Fruit fly (Drosophila melanogaster): ENCODE results near the gene CG6769.

DNA sequence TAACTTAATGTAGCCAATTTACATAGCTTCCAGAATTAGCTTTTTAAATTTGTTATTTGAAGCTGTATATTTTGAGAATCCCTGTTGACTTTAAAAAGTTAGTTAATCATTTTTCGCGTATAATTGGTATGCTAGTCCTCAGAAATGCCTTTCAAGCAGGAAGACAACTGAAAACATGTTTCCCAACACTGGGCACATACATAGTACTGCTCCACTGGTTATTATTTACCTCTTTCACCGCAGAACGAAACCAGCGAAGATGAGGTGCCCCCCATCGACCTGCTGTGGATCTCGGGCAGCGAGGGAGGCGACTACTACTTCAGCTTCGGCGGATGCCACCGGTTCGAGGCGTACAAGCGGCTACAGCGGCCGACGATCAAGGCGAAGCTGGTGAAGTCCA is 3.0 kb upstream of the CG6769 start:
- TF ChIP-seq usp (GFP tag; optimal IDR thresholded peaks at IDR 0.05): no peak
- TF ChIP-seq br (GFP tag; optimal IDR thresholded peaks at IDR 0.05): no peak
- TF ChIP-seq woc (GFP tag; optimal IDR thresholded peaks at IDR 0.05): no peak
- TF ChIP-seq h (GFP tag; optimal IDR thresholded peaks at IDR 0.05): no peak
- TF ChIP-seq sage (GFP tag; optimal IDR thresholded peaks at IDR 0.05): no peak
- TF ChIP-seq HLH106 (tag; optimal IDR thresholded peaks at IDR 0.05): no peak
- no peak for TF ChIP-seq N (GFP tag; optimal IDR thresholded peaks at IDR 0.05)
- no peak for TF ChIP-seq lola (GFP tag; optimal IDR thresholded peaks at IDR 0.05)

All from whole organism, wandering third instar larva.